Worm (Caenorhabditis elegans) whole organism, L4 larva: Measurements from ENCODE around the gene E02H9.9.
"Not testable (repeated sequence)": the region's sequence is repeated elsewhere in the genome, so short reads cannot be mapped to it uniquely, and the experiment has no call there.

Source experiments
- ama-1 ChIP-seq: fragments of 150-350 bp; optimal IDR thresholded peaks from 2 replicates; lab custom pipeline; 2014; ENCODE audit warnings: inconsistent platforms, mixed read lengths
- ceh-32 ChIP-seq: sonication (generic microtip); optimal IDR thresholded peaks from 2 replicates; lab custom pipeline; 2016; ENCODE audit warnings: mild to moderate bottlenecking, missing genetic modification characterization, missing compliant biosample characterization; ENCODE audit not compliant: poor library complexity
- ceh-82 ChIP-seq: sonication (generic microtip); optimal IDR thresholded peaks from 2 replicates; lab custom pipeline; 2017; ENCODE audit warnings: missing biosample characterization, missing genetic modification characterization
- unc-39 ChIP-seq: sonication (generic microtip); optimal IDR thresholded peaks from 2 replicates; lab custom pipeline; 2017; ENCODE audit warnings: missing biosample characterization, missing genetic modification characterization
- unc-62 ChIP-seq, 3 experiments: fragments of 150-350 bp in 1 of 3; sonication (generic microtip); optimal IDR thresholded peaks in 2 of 3; peaks in 1 of 3; 1 replicate in 1 of 3; 2 replicates in 2 of 3; lab custom pipeline; 2014 to 2017; ENCODE audit warnings: missing biosample characterization in 3 of 3, missing genetic modification characterization in 3 of 3, missing genetic modification reagents in 3 of 3, missing genotype in 1 of 3

DNA sequence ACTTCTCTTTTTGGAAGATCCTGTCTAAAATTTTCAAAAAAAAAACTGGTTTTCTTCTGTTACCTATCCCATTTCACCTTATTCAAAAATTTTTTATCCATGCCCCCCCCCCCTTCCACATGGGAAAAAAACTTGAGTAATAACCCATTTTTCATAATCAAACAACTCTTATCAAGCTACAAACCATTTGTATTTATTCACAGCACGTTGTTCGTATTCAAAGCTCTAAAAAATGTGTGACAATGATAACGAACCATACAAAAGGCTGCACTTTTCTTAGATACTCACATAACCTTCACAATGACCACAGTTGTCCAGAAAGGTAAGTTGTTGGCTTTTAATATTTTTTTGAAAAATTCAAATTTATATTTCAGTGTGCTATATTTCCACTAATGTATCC is 32.3 kb downstream of the E02H9.9 start, which contains the start of gene E02H9.6:
- not testable (repeated sequence) for TF ChIP-seq unc-39 (tag; lab: Kevin White, UChicago); unc-62 (GFP tag; optimal IDR thresholded peaks at IDR 0.05 in 1 of 2; lab: Kevin White, UChicago); unc-62 (tag; optimal IDR thresholded peaks at IDR 0.05; lab: Kevin White, UChicago); ceh-32 (tag; lab: Kevin White, UChicago); ceh-82 (tag; lab: Kevin White, UChicago); ama-1 (lab: Kevin White, UChicago)
